Worm (Caenorhabditis elegans) whole organism, L4 larva: ENCODE measurements around the gene ZK643.5.

Experiments
- F10B5.3 ChIP-seq: sonication (generic microtip); optimal IDR thresholded peaks from 2 replicates; lab custom pipeline; 2016; ENCODE audit warnings: mild to moderate bottlenecking, missing genetic modification characterization, missing compliant biosample characterization
- Y75B8A.6 ChIP-seq: fragments of 200-800 bp; sonication (Bioruptor generic); IDR thresholded peaks from 2 replicates; pipeline ENCODE4 v1.3.6; 2022; ENCODE audit warnings: missing genetic modification reagents, missing genetic modification characterization, missing compliant biosample characterization
- ZK337.2 ChIP-seq: fragments of 200-800 bp; sonication (Bioruptor generic); IDR thresholded peaks from 2 replicates; pipeline ENCODE4 v1.3.6; 2022; ENCODE audit warnings: missing genetic modification reagents, missing genetic modification characterization, missing compliant biosample characterization
- aha-1 ChIP-seq: fragments of 150-350 bp; peaks from one replicate; lab custom pipeline; 2014; ENCODE audit warnings: missing biosample characterization, missing genetic modification characterization
- arid-1 ChIP-seq: fragments of 200-800 bp; sonication (Bioruptor generic); conservative IDR thresholded peaks from 2 replicates; pipeline ENCODE4 v1.3.6; 2022; ENCODE audit warnings: missing genetic modification reagents, missing genetic modification characterization, missing compliant biosample characterization
- daf-16 ChIP-seq, 3 experiments: sonication (generic microtip); optimal IDR thresholded peaks; 2 replicates each; lab custom pipeline; 2016 to 2017; ENCODE audit warnings: missing genetic modification characterization in 3 of 3, missing genetic modification reagents in 3 of 3, mild to moderate bottlenecking in 2 of 3, missing compliant biosample characterization in 2 of 3, missing biosample characterization in 1 of 3, moderate library complexity in 1 of 3
- dmd-6 ChIP-seq: fragments of 200-800 bp; sonication (Bioruptor generic); IDR thresholded peaks from 2 replicates; pipeline ENCODE4 v1.3.6; 2022; ENCODE audit warnings: missing genetic modification reagents, missing genetic modification characterization, missing compliant biosample characterization
- dve-1 ChIP-seq: sonication (generic microtip); optimal IDR thresholded peaks from 2 replicates; lab custom pipeline; 2017; ENCODE audit warnings: antibody characterized with exemption, mild to moderate bottlenecking, missing genetic modification characterization, missing compliant biosample characterization; ENCODE audit not compliant: insufficient read depth
- fkh-10 ChIP-seq: fragments of 150-350 bp; optimal IDR thresholded peaks from 2 replicates; lab custom pipeline; 2014; ENCODE audit warnings: missing biosample characterization, missing genetic modification reagents, missing genetic modification characterization
- hmg-1.1 ChIP-seq: fragments of 200-800 bp; sonication (Bioruptor generic); IDR thresholded peaks from 2 replicates; pipeline ENCODE4 v1.3.6; 2022; ENCODE audit warnings: missing genetic modification reagents, missing genetic modification characterization, missing compliant biosample characterization
- lim-7 ChIP-seq: fragments of 200-800 bp; sonication (Bioruptor generic); IDR thresholded peaks from 2 replicates; pipeline ENCODE4 v1.3.6; 2022; ENCODE audit warnings: missing genetic modification characterization, missing compliant biosample characterization
- lin-1 ChIP-seq: fragments of 200-800 bp; sonication (Bioruptor generic); IDR thresholded peaks from 2 replicates; pipeline ENCODE4 v1.3.6; 2022; ENCODE audit warnings: missing genetic modification reagents, missing genetic modification characterization, missing compliant biosample characterization
- lin-38 ChIP-seq: fragments of 200-800 bp; sonication (Bioruptor generic); IDR thresholded peaks from 2 replicates; pipeline ENCODE4 v1.3.6; 2022; ENCODE audit warnings: missing genetic modification reagents, missing genetic modification characterization, missing compliant biosample characterization
- lin-39 ChIP-seq: fragments of 150-350 bp; optimal IDR thresholded peaks from 2 replicates; lab custom pipeline; 2014; ENCODE audit warnings: missing biosample characterization, missing genetic modification reagents, missing genetic modification characterization
- lsy-2 ChIP-seq, 2 experiments: fragments of 150-350 bp in 1 of 2; sonication (generic microtip) in 1 of 2; optimal IDR thresholded peaks; 2 replicates each; lab custom pipeline; 2014 to 2017; ENCODE audit warnings: missing biosample characterization in 2 of 2, missing genetic modification characterization in 2 of 2
- madf-9 ChIP-seq: fragments of 200-800 bp; sonication (Bioruptor generic); conservative IDR thresholded peaks from 2 replicates; pipeline ENCODE4 v1.3.6; 2022; ENCODE audit warnings: missing genetic modification reagents, missing genetic modification characterization, missing compliant biosample characterization
- mdl-1 ChIP-seq, 2 experiments: fragments of 150-350 bp in 1 of 2; sonication (generic microtip) in 1 of 2; optimal IDR thresholded peaks; 2 replicates each; lab custom pipeline; 2014 to 2017; ENCODE audit warnings: missing biosample characterization in 2 of 2, missing genetic modification characterization in 2 of 2
- mxl-3 ChIP-seq: fragments of 200-800 bp; sonication (Bioruptor generic); optimal IDR thresholded peaks from 2 replicates; lab custom pipeline; 2018; ENCODE audit warnings: mild to moderate bottlenecking, missing genetic modification characterization, missing compliant biosample characterization
- nhr-11 ChIP-seq: fragments of 150-350 bp; optimal IDR thresholded peaks from 2 replicates; lab custom pipeline; 2014; ENCODE audit warnings: missing biosample characterization, missing genetic modification characterization
- nhr-111 ChIP-seq: fragments of 200-800 bp; sonication (Bioruptor generic); optimal IDR thresholded peaks from 2 replicates; lab custom pipeline; 2018; ENCODE audit warnings: mild to moderate bottlenecking, missing genetic modification characterization, missing compliant biosample characterization
- nhr-41 ChIP-seq: fragments of 200-800 bp; sonication (Bioruptor generic); IDR thresholded peaks from 2 replicates; pipeline ENCODE4 v1.3.6; 2022; ENCODE audit warnings: missing genetic modification reagents, missing genetic modification characterization, missing compliant biosample characterization
- nhr-48 ChIP-seq: sonication (generic microtip); optimal IDR thresholded peaks from 2 replicates; lab custom pipeline; 2016; ENCODE audit warnings: mild to moderate bottlenecking, missing genetic modification characterization, missing compliant biosample characterization
- nhr-76 ChIP-seq: fragments of 150-350 bp; optimal IDR thresholded peaks from 2 replicates; lab custom pipeline; 2014; ENCODE audit warnings: missing biosample characterization, missing genetic modification characterization
- nhr-77 ChIP-seq: fragments of 150-350 bp; optimal IDR thresholded peaks from 2 replicates; lab custom pipeline; 2014; ENCODE audit warnings: missing biosample characterization, missing genetic modification characterization
- rbr-2 ChIP-seq: sonication (generic microtip); optimal IDR thresholded peaks from 2 replicates; lab custom pipeline; 2016; ENCODE audit warnings: missing genotype, missing genetic modification characterization, missing compliant biosample characterization
- set-16 ChIP-seq: fragments of 200-800 bp; sonication (Bioruptor generic); IDR thresholded peaks from 2 replicates; pipeline ENCODE4 v1.3.6; 2022; ENCODE audit warnings: missing genetic modification reagents, missing genetic modification characterization, missing compliant biosample characterization
- spr-1 ChIP-seq: sonication (generic microtip); optimal IDR thresholded peaks from 2 replicates; lab custom pipeline; 2016; ENCODE audit warnings: mild to moderate bottlenecking, missing genetic modification characterization, missing compliant biosample characterization
- tra-1 ChIP-seq: fragments of 200-800 bp; sonication (Bioruptor generic); IDR thresholded peaks from 2 replicates; pipeline ENCODE4 v1.3.6; 2022; ENCODE audit warnings: missing genetic modification reagents, missing genetic modification characterization, missing compliant biosample characterization
- unc-130 ChIP-seq: sonication (generic microtip); optimal IDR thresholded peaks from 2 replicates; lab custom pipeline; 2016; ENCODE audit warnings: missing genetic modification reagents, missing genetic modification characterization, missing compliant biosample characterization
- unc-39 ChIP-seq: sonication (generic microtip); optimal IDR thresholded peaks from 2 replicates; lab custom pipeline; 2017; ENCODE audit warnings: missing biosample characterization, missing genetic modification characterization
- unc-62 ChIP-seq, 3 experiments: fragments of 150-350 bp in 1 of 3; sonication (generic microtip); optimal IDR thresholded peaks in 2 of 3; peaks in 1 of 3; 1 replicate in 1 of 3; 2 replicates in 2 of 3; lab custom pipeline; 2014 to 2017; ENCODE audit warnings: missing biosample characterization in 3 of 3, missing genetic modification characterization in 3 of 3, missing genetic modification reagents in 3 of 3, missing genotype in 1 of 3
- zfp-2 ChIP-seq: sonication (generic microtip); optimal IDR thresholded peaks from 2 replicates; lab custom pipeline; 2016; ENCODE audit warnings: mild to moderate bottlenecking, missing genetic modification characterization, missing compliant biosample characterization
- zfp-3 ChIP-seq: fragments of 200-800 bp; sonication (Bioruptor generic); conservative IDR thresholded peaks from 2 replicates; pipeline ENCODE4 v1.3.6; 2022; ENCODE audit warnings: missing genetic modification reagents, missing genetic modification characterization, missing compliant biosample characterization
- zip-2 ChIP-seq: fragments of 150-350 bp; optimal IDR thresholded peaks from 2 replicates; lab custom pipeline; 2014; ENCODE audit warnings: missing biosample characterization, missing genetic modification characterization

ZK643.5 gene

DNA sequence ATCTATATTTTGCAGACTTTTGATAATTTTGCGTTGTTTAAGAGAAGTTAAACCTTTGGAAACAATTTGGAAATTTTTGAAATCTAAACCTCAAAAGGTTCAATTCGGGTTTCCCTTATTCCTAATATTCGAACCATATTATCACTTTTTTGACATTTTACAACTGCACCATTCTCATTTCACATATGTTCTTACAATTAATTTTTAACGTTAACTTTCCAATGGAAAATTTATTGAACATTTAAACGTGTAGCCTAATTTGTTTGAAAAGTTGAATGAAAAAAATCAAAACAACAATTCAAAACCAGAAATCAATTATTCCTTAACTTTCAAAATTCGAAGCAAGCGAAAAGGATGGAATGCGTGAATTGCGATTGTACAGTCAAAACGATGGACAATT, 32.1 kb downstream of the ZK643.5 start, which contains the start of gene ZK637.12:
Gene ZK637.12, plus strand, starts transcription at position 301 of the 400 bp plus-strand sequence.
- TF ChIP-seq zfp-2 (tag; lab: Kevin White, UChicago) = no peak
- no peak for TF ChIP-seq hmg-1.1 (GFP tag; lab: Robert Waterston, UW)
- TF ChIP-seq spr-1 (tag; lab: Kevin White, UChicago) = no peak

DNA sequence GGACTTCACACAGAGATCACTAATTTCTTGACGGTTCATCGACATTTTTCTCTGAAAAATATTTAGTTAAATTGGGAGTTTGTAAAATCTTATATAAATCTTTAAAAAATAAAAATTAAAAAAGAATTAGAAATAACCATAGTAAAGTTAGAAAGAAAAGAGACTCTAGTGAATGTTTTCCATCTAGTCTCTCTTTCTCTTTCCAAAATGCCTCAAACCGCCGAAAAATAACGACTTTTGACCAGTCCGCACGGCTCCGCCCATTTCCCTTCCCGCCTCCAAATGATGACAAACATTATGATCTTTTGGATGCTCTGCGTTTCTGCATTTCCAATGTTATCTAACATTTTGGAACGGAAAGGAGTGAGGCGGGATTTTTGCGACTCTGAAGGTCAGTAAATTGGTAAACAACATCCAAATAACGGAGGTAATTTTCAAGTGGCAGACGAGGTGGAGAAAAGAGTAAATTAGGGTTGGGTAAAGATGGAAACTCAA, 32.7 kb downstream of the ZK643.5 start, which contains the start of gene glb-1:
Gene glb-1, minus strand, starts transcription at position 51 of the 495 bp plus-strand sequence.
- TF ChIP-seq lin-1 (GFP tag; lab: Robert Waterston, UW) = no peak
- no peak for TF ChIP-seq nhr-11 (tag; lab: Kevin White, UChicago)
- no peak for TF ChIP-seq arid-1 (GFP tag; lab: Robert Waterston, UW)
- TF ChIP-seq aha-1 (tag; lab: Kevin White, UChicago) = peak; percentile 29
- TF ChIP-seq nhr-77 (tag; lab: Kevin White, UChicago) = no peak
- TF ChIP-seq set-16 (GFP tag; lab: Robert Waterston, UW) = no peak

DNA sequence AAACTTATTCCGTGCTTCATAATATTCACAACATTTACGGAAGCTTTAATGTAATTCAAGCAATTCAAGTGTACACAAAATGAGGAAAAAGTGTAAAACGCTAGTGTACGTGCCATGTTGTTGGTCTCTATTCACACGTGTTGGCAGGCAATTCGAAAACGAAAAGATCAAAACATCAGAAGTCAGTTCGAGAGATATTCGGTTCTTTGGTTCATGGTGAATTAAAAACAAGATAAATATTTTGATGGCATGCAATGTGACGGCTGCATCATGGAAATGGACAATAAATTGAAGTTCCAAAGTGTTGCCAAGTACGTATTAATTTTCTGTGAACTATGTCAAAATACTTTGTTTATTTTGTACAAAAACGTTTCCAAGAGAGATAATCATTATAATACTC, 33.9 kb downstream of the ZK643.5 start:
- TF ChIP-seq unc-62 (GFP tag; optimal IDR thresholded peaks at IDR 0.05 in 1 of 2; lab: Kevin White, UChicago) = peak in 1 of 2 experiments; percentile 64
- no peak for TF ChIP-seq unc-62 (tag; optimal IDR thresholded peaks at IDR 0.05; lab: Kevin White, UChicago)
- peak in 1 of 2 experiments; percentile 13 for TF ChIP-seq lsy-2 (tag; optimal IDR thresholded peaks at IDR 0.05; lab: Kevin White, UChicago)
- TF ChIP-seq nhr-11 (tag; lab: Kevin White, UChicago) = peak; percentile 1
- no peak for TF ChIP-seq nhr-76
- peak; percentile 37 for TF ChIP-seq mxl-3 (GFP tag; lab: Kevin White, UChicago)
- peak in 1 of 2 experiments; percentile 84 for TF ChIP-seq daf-16 (GFP tag; optimal IDR thresholded peaks at IDR 0.05; lab: Kevin White, UChicago)
- TF ChIP-seq daf-16 (tag; optimal IDR thresholded peaks at IDR 0.05; lab: Kevin White, UChicago) = no peak
- 0 out of 2 replicates have a peak, but pooled peaks have one; percentile 25 for TF ChIP-seq zfp-3 (GFP tag; lab: Robert Waterston, UW)
- TF ChIP-seq rbr-2 (tag; lab: Kevin White, UChicago) = no peak
- TF ChIP-seq mdl-1 (tag; optimal IDR thresholded peaks at IDR 0.05; lab: Kevin White, UChicago) = peak in 1 of 2 experiments; percentile 71
- peak; percentile 79 for TF ChIP-seq aha-1 (tag; lab: Kevin White, UChicago)
- no peak for TF ChIP-seq F10B5.3 (tag; lab: Kevin White, UChicago)
- TF ChIP-seq, all 104 proteins: peak for 8

DNA sequence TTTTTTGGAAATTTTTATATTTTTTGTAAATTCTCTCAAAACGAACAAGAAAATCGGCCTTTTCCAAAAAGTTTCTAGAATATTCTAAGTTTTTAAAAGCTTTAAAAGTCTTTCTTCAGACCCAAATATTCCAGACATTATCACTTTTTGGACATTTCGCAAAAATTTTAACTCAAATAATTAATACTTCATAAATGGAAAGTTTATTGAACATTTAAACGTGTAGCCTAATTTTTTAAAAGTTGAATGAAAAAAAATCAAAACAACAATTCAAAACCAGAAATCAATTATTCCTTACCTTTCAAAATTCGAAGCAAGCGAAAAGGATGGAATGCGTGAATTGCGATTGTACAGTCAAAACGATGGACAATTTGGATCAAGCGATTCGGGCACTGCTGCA, 36.2 kb downstream of the ZK643.5 start, which contains the start of gene ZK637.15:
Gene ZK637.15, plus strand, starts transcription at position 301 of the 400 bp plus-strand sequence.
- TF ChIP-seq dmd-6 (GFP tag; lab: Robert Waterston, UW) (no peak), madf-9 (GFP tag; lab: Robert Waterston, UW) (no peak), lin-1 (GFP tag; lab: Robert Waterston, UW) (no peak), lin-38 (no peak), nhr-41 (no peak), Y75B8A.6 (GFP tag; lab: Robert Waterston, UW) (no peak), tra-1 (no peak), unc-39 (tag; lab: Kevin White, UChicago) (no peak), zip-2 (tag; lab: Kevin White, UChicago) (no peak), lim-7 (GFP tag; lab: Robert Waterston, UW) (no peak), unc-130 (GFP tag; lab: Kevin White, UChicago) (no peak), ZK337.2 (no peak), dve-1 (tag; lab: Kevin White, UChicago) (no peak), nhr-48 (tag; lab: Kevin White, UChicago) (no peak), lin-39 (no peak), fkh-10 (GFP tag; lab: Kevin White, UChicago) (no peak), nhr-111 (GFP tag; lab: Kevin White, UChicago) (no peak)
- TF ChIP-seq, all 104 proteins: peak for 0
